Worm (Caenorhabditis elegans): ENCODE data around the gene sdz-18.

Gene sdz-18

DNA sequence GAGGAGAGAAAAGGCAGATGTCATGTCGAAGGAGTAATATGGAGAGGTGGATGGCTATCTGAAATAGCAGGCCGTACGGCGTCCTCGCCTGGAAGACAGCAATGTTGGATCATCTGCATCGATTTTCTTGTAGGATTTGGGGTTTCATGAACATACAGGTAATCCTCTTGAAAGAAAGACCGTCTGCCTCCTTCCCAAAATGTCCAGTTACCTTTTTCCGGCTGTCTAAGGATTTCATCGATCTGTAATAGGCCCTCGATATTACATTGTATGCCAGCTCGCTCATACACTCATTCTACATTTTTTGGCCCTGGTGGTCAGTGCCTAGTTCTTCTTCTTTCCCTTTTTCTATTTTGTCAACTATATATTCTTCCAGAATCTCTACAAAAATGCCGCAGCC lies 16.1 kb upstream of the sdz-18 start, which contains the start of the genes fbxb-5 and btb-8:
Gene fbxb-5, minus strand, starts transcription at position 101 of the 400 bp plus-strand sequence.
Gene btb-8, plus strand, starts transcription at position 377 of the 400 bp plus-strand sequence.
- TF ChIP-seq cnd-1 (tag; optimal IDR thresholded peaks at IDR 0.05): no peak
- TF ChIP-seq elt-3 (tag; optimal IDR thresholded peaks at IDR 0.05): no peak
- TF ChIP-seq flh-1 (GFP tag; optimal IDR thresholded peaks at IDR 0.05): no peak
- TF ChIP-seq zip-8 (tag; optimal IDR thresholded peaks at IDR 0.05): no peak
- TF ChIP-seq lsy-2 (tag; optimal IDR thresholded peaks at IDR 0.05): no peak
- no peak for TF ChIP-seq unc-39 (tag; optimal IDR thresholded peaks at IDR 0.05)
- no peak for TF ChIP-seq tbx-8 (GFP tag; optimal IDR thresholded peaks at IDR 0.05)
- TF ChIP-seq sptf-1 (tag; optimal IDR thresholded peaks at IDR 0.05): no peak
- no peak for TF ChIP-seq ham-2 (GFP tag; optimal IDR thresholded peaks at IDR 0.05)
- no peak for TF ChIP-seq mep-1 (tag; optimal IDR thresholded peaks at IDR 0.05)
- no peak for TF ChIP-seq ceh-39 (tag; optimal IDR thresholded peaks at IDR 0.05)
- no peak for TF ChIP-seq ztf-11 (tag; optimal IDR thresholded peaks at IDR 0.05)
- TF ChIP-seq hlh-1 (tag; optimal IDR thresholded peaks at IDR 0.05): no peak

DNA sequence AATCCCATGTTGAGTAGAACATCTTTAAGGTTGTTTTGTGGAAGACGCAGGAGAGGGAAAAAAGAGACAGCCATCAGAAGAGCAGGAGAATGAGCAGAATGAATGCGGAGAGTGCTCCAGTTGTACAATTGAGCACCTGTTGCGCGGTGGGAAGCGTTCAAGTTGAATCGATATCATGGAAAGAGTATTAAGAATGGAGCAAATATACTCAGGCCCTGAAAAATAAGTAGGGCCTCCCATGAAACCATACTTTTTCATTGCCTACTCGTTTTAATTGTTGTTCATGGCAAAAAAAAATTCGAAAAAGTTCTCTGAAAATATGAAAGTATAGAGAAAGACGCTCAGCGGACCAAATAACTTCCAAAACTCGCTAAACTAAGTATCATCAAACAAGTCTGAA lies 12.9 kb upstream of the sdz-18 start, which contains the start of gene fbxb-48:
Gene fbxb-48, minus strand, starts transcription at position 101 of the 400 bp plus-strand sequence.
- no peak for TF ChIP-seq pha-4 (tag; optimal IDR thresholded peaks at IDR 0.05)
- TF ChIP-seq M03D4.4 (tag; optimal IDR thresholded peaks at IDR 0.05): no peak
- no peak for TF ChIP-seq ztf-11 (tag; optimal IDR thresholded peaks at IDR 0.05)
- no peak for TF ChIP-seq lin-13 (tag; optimal IDR thresholded peaks at IDR 0.05)
- no peak for TF ChIP-seq nhr-2 (tag; optimal IDR thresholded peaks at IDR 0.05)
- TF ChIP-seq hlh-1 (tag; optimal IDR thresholded peaks at IDR 0.05): peak; percentile 50

DNA sequence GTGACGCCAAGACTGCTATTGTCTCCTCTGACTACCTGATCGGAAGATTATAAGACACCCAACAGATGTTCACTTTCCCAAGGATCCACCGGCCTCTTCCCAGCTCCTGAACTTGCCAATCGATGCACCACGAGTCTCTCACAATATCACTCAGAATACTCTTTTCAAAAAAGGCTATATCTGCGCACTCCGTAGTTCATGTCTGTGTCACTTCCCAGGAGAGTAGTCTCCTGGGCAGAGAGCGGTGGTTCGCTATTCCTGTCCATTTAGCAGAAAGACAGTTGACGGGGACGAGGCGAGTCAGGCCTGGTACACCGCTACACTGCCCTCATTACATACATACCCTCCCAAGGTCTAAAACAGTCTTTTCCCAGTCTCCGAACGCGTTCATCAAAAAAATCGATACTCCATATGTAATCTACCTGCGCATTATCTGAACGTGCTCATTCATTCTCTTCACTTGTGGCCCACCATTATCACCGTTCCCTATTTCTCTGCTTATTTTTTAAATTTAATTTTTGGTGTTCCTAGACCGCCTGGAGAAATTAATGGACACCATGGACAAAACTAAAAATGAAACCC lies 8.6 kb upstream of the sdz-18 start, which contains the start of gene btb-6:
Gene btb-6, plus strand, starts transcription at position 532 of the 582 bp plus-strand sequence.
- TF ChIP-seq mab-5 (tag; optimal IDR thresholded peaks at IDR 0.05) (no peak), drap-1 (GFP tag; optimal IDR thresholded peaks at IDR 0.05) (no peak), mep-1 (tag; optimal IDR thresholded peaks at IDR 0.05) (no peak), bed-3 (GFP tag; optimal IDR thresholded peaks at IDR 0.05) (no peak), ztf-11 (tag; optimal IDR thresholded peaks at IDR 0.05) (no peak), zip-8 (tag; optimal IDR thresholded peaks at IDR 0.05) (no peak), nhr-12 (tag; optimal IDR thresholded peaks at IDR 0.05) (no peak), lsy-2 (tag; optimal IDR thresholded peaks at IDR 0.05) (no peak), tbx-8 (GFP tag; optimal IDR thresholded peaks at IDR 0.05) (no peak), cnd-1 (tag; optimal IDR thresholded peaks at IDR 0.05) (peak; percentile 4), elt-1 (tag; optimal IDR thresholded peaks at IDR 0.05; ENCODE audit: borderline replicate concordance, insufficient read depth) (no peak), flh-1 (GFP tag; optimal IDR thresholded peaks at IDR 0.05) (no peak), ceh-83 (GFP tag; optimal IDR thresholded peaks at IDR 0.05) (no peak), lin-13 (tag; optimal IDR thresholded peaks at IDR 0.05) (no peak), nhr-28 (tag; optimal IDR thresholded peaks at IDR 0.05) (no peak), elt-3 (tag; optimal IDR thresholded peaks at IDR 0.05) (no peak), blmp-1 (tag; optimal IDR thresholded peaks at IDR 0.05) (no peak), nhr-2 (tag; optimal IDR thresholded peaks at IDR 0.05) (peak; percentile 69), ceh-39 (tag; optimal IDR thresholded peaks at IDR 0.05) (peak; percentile 9)

DNA sequence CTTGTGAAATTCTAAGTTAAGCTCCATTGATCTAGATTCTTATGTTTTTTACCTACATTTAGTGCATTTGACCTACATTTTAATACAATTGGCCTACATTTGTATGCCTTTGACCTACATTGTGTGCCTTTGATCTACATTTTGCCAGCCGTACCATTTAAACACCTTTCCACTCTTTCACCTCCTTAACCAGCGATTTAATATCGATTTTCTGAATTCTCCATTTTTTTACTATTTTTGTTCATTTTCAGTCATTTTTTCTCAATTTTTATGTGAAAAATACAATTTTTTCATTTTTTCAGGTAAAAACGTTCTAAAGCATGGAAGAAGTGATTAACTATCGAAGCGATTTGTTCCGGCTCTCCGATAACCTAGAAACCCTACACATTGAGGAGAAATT lies 6.7 kb upstream of the sdz-18 start, which contains the start of gene btb-7:
Gene btb-7, plus strand, starts transcription at position 301 of the 400 bp plus-strand sequence.
- no peak for TF ChIP-seq unc-62 (GFP tag; optimal IDR thresholded peaks at IDR 0.05)
- TF ChIP-seq sem-2 (GFP tag; optimal IDR thresholded peaks at IDR 0.05): no peak
- TF ChIP-seq ztf-11 (tag; optimal IDR thresholded peaks at IDR 0.05): no peak

DNA sequence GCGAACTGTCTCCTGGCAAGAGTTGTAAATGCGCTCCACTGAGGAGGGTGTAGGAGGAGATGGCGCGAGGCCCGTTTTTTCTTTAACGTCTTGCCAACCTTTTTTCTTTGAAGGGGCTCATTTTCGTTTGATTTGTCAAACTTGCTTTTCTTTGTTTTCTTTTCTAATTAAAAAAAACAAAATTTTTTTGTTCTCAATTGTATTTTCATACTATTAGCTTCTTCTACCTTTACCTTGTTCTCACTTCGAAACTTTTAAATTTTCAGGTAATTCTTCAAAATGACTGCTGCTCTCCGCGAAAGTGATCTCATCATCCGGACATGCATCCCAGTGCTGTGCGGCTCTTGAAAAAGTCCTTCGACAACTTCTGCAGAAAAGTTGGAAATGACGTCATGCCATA lies 3.7 kb upstream of the sdz-18 start, which contains the start of gene fbxa-184:
Gene fbxa-184, plus strand, starts transcription at position 301 of the 400 bp plus-strand sequence.
- TF ChIP-seq elt-3 (tag; optimal IDR thresholded peaks at IDR 0.05) (no peak), mab-5 (tag; optimal IDR thresholded peaks at IDR 0.05) (no peak), nhr-237 (tag; optimal IDR thresholded peaks at IDR 0.05) (no peak), ceh-83 (GFP tag; optimal IDR thresholded peaks at IDR 0.05) (no peak), nhr-28 (tag; optimal IDR thresholded peaks at IDR 0.05) (no peak), cnd-1 (tag; optimal IDR thresholded peaks at IDR 0.05) (no peak), lin-32 (GFP tag; optimal IDR thresholded peaks at IDR 0.05) (no peak), bed-3 (GFP tag; optimal IDR thresholded peaks at IDR 0.05) (no peak), nhr-12 (tag; optimal IDR thresholded peaks at IDR 0.05) (no peak), sptf-1 (tag; optimal IDR thresholded peaks at IDR 0.05) (no peak), unc-62 (GFP tag; optimal IDR thresholded peaks at IDR 0.05) (no peak)
